Worm (Caenorhabditis elegans): ENCODE data around the gene unc-52.

DNA sequence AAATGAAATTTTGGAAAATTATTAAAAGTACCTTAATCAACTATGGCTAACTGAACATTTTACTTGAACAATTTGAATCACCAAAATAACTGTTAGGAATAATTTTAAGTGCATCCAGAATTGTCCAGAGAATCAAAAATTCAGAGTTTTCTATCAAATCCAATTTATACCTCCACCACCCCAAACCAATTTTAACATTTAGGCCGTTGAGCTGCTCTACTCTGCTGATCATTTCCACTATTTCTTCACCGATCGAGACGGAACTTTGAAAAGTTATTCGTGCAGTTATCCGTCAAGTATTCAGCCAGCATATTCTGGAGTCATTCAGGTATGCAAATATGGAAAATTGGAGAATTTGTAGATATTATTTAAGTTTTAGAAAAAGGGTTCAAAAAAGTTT, 75.7 kb downstream of the unc-52 start:
- TF ChIP-seq pha-4 (tag; optimal IDR thresholded peaks at IDR 0.05) (no peak), elt-2 (tag; optimal IDR thresholded peaks at IDR 0.05) (no peak), sox-4 (tag; optimal IDR thresholded peaks at IDR 0.05) (no peak), Y22D7AL.16 (tag; optimal IDR thresholded peaks at IDR 0.05) (no peak), tbx-2 (tag; optimal IDR thresholded peaks at IDR 0.05) (no peak), pqm-1 (tag; optimal IDR thresholded peaks at IDR 0.05) (no peak), madf-2 (tag; optimal IDR thresholded peaks at IDR 0.05) (no peak), pag-3 (tag; optimal IDR thresholded peaks at IDR 0.05; ENCODE audit: borderline replicate concordance) (no peak), ceh-24 (tag; optimal IDR thresholded peaks at IDR 0.05) (no peak), F13H6.1 (tag; optimal IDR thresholded peaks at IDR 0.05) (no peak), dmd-4 (tag; optimal IDR thresholded peaks at IDR 0.05; ENCODE audit: borderline replicate concordance) (no peak), ama-1 (optimal IDR thresholded peaks at IDR 0.05) (no peak), nhr-11 (tag; optimal IDR thresholded peaks at IDR 0.05) (no peak)
